Fruit fly (Drosophila melanogaster) whole organism, pupa: Measurements from ENCODE around the gene Lk.

Experiments used
- CG12605 ChIP-seq: fragments of 200-800 bp; sonication (Bioruptor generic); IDR thresholded peaks from 2 replicates; pipeline ENCODE4 v1.3.6; 2022; ENCODE audit warnings: missing biosample characterization, missing genetic modification characterization
- CG17806 ChIP-seq: fragments of 200-800 bp; sonication (Bioruptor generic); optimal IDR thresholded peaks from 2 replicates; lab custom pipeline; 2018; ENCODE audit warnings: missing biosample characterization, mild to moderate bottlenecking, missing genetic modification characterization, moderate library complexity
- CG34367 ChIP-seq: fragments of 200-800 bp; sonication (Bioruptor generic); optimal IDR thresholded peaks from 2 replicates; lab custom pipeline; 2018; ENCODE audit warnings: missing biosample characterization, mild to moderate bottlenecking, missing genetic modification characterization
- Pif1B ChIP-seq: fragments of 200-800 bp; sonication (Bioruptor generic); optimal IDR thresholded peaks from 3 replicates; lab custom pipeline; 2016; ENCODE audit warnings: missing biosample characterization, missing genetic modification characterization

DNA sequence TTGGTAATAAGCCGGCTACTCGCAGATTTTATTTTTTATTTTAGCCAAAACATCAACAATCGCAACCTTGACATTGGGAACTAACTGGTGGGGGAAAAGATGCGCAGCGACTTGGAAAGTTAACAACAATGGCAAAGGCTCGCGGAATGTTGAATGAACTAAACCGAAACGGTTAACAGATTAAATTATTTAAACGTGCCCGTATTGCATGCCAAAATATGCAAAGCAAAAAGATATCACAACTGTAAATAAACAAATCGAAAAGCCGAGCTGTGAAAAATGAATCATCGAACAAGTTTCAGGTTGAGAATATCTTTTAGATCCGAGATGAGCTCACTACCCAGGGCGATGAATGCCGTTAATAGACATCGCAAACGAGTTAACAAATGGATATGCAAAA lies 27.5 kb downstream of the Lk start:
- no peak for TF ChIP-seq CG12605 (GFP tag; lab: Robert Waterston, UW)
- no peak for TF ChIP-seq CG17806 (tag; lab: Kevin White, UChicago)
- TF ChIP-seq CG34367, result no peak
- no peak for TF ChIP-seq Pif1B (GFP tag; lab: Kevin White, UChicago)
